Worm (Caenorhabditis elegans) whole organism, L4/young adult: ENCODE measurements around the gene mps-1.

Source experiments
- W03F9.2 ChIP-seq: fragments of 150-350 bp; optimal IDR thresholded peaks from 2 replicates; lab custom pipeline; 2014; ENCODE audit warnings: missing biosample characterization, missing genetic modification characterization
- dao-5 ChIP-seq: sonication (generic microtip); optimal IDR thresholded peaks from 2 replicates; lab custom pipeline; 2016; ENCODE audit warnings: missing genotype, missing genetic modification characterization, moderate library complexity, missing compliant biosample characterization
- him-1 ChIP-seq: sonication (generic microtip); optimal IDR thresholded peaks from 2 replicates; lab custom pipeline; 2016; ENCODE audit warnings: missing genotype, missing genetic modification reagents, missing genetic modification characterization, missing compliant biosample characterization

mps-1 gene

DNA sequence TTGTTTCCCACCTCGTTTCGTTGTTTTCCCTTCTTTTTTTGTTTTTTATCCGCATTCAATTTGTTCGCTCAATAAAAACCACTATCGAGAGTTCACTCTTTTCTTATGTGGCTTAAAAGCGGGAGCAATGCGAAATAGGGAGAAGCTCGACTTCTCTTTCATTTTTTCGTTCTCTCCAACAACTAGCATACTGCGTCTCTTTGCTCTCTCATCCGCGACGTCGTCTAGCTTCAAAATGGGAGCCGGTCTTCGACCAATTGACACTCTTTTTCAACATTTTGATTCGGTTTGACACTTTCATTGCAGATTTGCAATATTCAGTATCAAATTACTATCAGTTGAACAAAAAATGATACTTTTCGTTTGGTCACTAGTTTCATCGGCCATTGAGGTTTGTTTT is 20.2 kb downstream of the mps-1 start, which contains the start of gene bpl-1:
Gene bpl-1, plus strand, starts transcription at position 301 of the 400 bp plus-strand sequence.
- TF ChIP-seq him-1 (tag; lab: Kevin White, UChicago) (no peak), W03F9.2 (no peak), dao-5 (tag; lab: Kevin White, UChicago) (no peak)

DNA sequence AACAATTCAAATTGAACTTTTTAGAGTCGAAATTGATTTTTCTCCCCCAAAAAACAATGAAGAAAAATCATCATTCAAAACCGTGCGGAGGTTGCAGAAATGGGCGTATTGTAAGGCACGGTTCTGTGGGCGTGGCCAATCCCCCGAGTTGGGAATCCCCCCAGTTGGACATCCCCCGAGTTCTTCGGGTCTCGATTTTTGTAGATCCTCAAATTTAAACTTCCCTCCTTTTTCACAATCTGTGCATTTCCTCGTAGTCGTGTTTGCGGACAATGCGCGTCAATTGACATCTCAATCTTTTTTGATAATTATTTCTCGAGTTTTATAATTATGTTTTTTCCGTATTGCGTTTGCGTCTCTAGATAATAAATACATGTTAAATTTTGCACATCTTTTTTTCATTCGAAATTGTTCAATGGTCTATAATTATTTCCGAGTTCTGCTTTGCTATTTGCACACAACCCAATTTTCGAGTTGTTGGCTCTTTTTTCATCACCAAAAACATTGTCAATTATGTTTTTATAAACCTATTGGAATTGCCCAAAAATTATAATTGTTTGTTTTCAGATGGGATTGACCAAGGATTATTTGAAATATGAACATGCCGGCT is 24.3 kb downstream of the mps-1 start, which contains the start of gene F13H8.2:
Gene F13H8.2, plus strand, starts transcription at position 560 of the 610 bp plus-strand sequence.
- TF ChIP-seq W03F9.2 (peak; percentile 29), dao-5 (tag; lab: Kevin White, UChicago) (no peak), him-1 (tag; lab: Kevin White, UChicago) (no peak)

DNA sequence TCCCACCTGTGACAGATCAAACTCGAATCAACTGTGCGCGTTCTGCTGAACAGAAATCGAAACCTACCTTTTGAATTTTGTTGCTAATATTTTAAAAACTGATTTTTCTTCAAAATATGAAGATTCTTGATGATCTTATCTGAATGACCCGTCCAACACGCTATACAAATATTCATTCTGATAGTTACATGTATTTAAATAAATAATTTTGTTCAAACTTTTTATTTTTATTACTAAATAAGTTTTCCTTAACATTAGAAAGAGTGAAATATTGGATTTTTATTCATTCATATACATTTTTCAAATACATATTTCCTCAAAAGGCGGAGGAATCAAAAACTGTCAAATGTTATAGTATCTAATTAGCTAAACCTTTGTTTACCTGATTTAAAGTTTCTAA is 26.2 kb downstream of the mps-1 start, which contains the start of gene F13H8.8:
Gene F13H8.8, minus strand, starts transcription at position 101 of the 400 bp plus-strand sequence.
- TF ChIP-seq W03F9.2 = no peak
- TF ChIP-seq dao-5 (tag; lab: Kevin White, UChicago) = no peak
- no peak for TF ChIP-seq him-1 (tag; lab: Kevin White, UChicago)

DNA sequence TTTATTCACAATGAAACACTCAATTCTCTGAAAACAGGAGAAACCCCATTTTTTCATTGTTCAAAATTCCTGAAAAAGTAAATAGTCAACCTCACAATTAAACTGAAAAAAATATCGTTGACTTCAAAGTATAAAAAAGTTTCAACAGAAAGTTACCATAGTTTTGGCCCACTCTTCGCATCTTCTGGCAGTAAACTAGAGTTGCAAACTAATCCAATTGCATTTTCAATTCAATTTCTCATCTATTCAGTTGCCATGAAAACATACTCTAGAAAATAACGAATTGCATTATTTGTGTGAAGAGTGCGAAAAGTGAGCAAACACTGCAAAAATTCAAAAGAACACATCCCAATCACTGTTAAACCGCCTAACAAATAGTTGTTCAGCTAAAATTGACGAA is 30.5 kb downstream of the mps-1 start, which contains the start of gene F13H8.3:
Gene F13H8.3, plus strand, starts transcription at position 301 of the 400 bp plus-strand sequence.
- no peak for TF ChIP-seq him-1 (tag; lab: Kevin White, UChicago)
- TF ChIP-seq dao-5 (tag; lab: Kevin White, UChicago) = no peak
- TF ChIP-seq W03F9.2 = no peak

DNA sequence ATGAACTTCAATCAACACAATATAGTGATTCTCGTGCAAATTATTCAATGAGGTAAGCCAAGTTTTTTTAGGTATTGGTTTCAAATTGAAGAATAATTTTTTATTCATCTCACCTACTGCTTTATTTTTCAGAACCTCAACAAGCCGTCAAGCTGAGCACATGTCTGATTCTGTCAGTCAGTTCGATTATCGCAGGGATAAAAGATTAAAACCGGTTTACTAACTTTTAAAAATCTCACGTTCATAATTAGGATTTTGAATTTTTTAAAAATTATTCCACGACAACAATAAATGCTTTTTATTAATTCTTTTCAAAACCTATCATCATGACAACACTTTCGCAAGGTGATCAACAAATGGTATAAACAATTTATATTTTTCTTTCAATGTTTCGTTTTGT is 31.9 kb downstream of the mps-1 start, which contains the start of gene F13H8.12:
Gene F13H8.12, plus strand, starts transcription at position 301 of the 400 bp plus-strand sequence.
- TF ChIP-seq W03F9.2 (no peak), him-1 (tag; lab: Kevin White, UChicago) (no peak)

DNA sequence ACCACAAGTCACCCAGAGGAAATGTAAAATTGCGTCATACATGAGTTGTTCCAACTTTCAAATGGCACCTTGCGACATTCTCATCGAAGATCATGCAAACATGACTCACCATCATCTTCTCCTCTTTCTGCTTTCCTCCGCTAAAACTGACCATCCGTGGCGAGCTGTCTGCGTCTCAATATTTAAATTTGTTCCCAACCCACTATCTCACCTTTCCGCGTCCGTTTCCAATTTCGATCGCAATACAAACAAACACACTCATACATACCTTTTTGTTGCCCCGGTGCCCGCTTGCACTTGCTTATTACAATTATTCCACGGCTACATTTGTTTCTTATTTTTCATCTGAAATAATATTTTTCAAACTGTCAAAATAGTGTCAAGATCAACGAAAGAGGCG is 33.5 kb downstream of the mps-1 start, which contains the start of gene nmgp-1:
Gene nmgp-1, plus strand, starts transcription at position 174 of the 400 bp plus-strand sequence.
- TF ChIP-seq him-1 (tag; lab: Kevin White, UChicago) (no peak), dao-5 (tag; lab: Kevin White, UChicago) (no peak), W03F9.2 (no peak)

DNA sequence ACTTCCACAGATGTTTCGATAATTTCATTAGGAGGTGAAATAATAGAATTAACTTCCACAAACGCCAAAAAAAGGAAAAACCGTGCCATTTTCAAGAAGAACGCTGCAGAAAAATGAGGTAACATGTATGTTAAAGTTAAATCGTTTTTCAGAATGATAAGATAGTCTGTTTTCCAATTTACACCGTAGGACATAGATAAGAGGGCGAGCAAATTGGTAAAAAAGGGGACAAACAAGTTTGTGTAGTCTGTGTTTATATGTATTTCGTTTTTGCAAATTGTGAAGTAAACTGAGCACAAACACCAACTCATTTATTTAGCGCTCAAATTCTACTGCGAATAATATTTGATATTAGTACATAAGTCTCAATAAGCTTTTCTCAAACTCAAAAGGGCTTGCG is 34.3 kb downstream of the mps-1 start, which contains the start of gene F13H8.11:
Gene F13H8.11, minus strand, starts transcription at position 155 of the 400 bp plus-strand sequence.
- no peak for TF ChIP-seq dao-5 (tag; lab: Kevin White, UChicago)
- no peak for TF ChIP-seq him-1 (tag; lab: Kevin White, UChicago)
- no peak for TF ChIP-seq W03F9.2

DNA sequence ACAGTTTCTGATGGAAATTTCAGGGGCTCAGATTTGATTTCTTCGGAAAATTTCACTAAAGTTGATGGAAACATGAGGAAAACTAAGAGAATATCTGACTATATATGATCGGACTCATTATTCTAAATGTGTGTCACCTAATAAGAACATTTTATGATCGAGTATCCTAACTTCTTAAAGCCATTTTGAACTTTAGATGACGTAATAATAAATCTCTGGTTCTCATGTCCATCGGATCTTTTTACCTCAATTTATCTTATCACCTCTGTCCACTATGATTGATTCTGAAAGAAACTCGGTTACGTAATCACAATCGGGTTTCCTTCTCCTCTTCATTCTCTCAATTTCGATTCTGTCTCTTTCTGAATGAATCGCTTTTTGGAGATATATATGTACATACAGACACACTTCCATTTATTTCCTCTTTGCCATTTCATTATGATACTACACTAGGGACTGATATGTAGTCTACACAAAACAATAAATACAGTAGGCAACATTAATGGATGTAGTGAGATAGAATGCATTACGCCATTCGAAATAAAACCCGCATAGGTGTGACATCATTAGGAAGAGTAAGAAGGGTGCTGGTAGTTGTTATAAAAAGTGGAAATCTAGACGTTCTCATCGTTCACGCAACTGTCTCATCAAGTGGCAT is 36.8 kb downstream of the mps-1 start:
- no peak for TF ChIP-seq him-1 (tag; lab: Kevin White, UChicago)
- no peak for TF ChIP-seq dao-5 (tag; lab: Kevin White, UChicago)
- TF ChIP-seq W03F9.2 = no peak

DNA sequence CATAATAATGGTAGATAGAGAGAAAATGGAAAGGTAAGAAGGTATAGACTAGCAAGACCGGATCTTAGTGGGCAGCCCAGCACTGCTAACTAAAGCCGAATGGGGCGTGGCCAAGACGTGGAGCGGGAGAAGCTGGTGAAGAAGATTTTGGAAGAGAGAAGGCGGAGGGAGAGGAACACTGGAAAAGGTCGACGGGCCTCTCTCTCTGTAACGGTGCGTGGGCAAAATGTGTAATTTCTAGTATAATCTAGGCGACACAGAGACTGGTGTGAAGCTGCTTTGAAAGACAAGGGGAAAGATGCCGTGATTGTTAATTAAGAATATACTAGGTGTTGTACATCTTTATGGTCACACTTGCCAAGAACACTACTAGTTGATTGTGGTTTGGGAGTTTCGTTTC is 38.1 kb downstream of the mps-1 start, which contains the start of gene F13H8.5:
Gene F13H8.5, minus strand, starts transcription at position 101 of the 400 bp plus-strand sequence.
- no peak for TF ChIP-seq him-1 (tag; lab: Kevin White, UChicago)
- TF ChIP-seq W03F9.2 = no peak
- TF ChIP-seq dao-5 (tag; lab: Kevin White, UChicago) = no peak

DNA sequence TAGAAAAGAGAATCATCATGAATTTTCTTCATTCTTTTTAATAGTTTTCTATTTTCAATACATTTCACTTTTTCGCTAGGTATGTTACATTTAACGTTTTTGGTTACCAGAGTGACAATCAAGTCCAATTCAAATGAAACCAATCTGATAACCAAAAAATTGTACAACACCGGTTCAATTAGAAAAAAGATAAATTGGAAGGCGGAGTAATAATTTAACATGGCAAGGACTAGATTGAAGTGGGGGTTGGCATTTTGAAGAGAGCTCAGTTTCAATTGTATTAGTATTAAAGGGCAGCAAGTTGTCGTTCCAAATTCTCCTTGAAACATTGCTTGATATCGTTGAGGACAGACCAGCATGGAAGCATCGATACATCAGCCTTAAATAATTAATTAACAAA is 41.5 kb downstream of the mps-1 start:
- no peak for TF ChIP-seq W03F9.2
- no peak for TF ChIP-seq dao-5 (tag; lab: Kevin White, UChicago)
- TF ChIP-seq him-1 (tag; lab: Kevin White, UChicago) = no peak

DNA sequence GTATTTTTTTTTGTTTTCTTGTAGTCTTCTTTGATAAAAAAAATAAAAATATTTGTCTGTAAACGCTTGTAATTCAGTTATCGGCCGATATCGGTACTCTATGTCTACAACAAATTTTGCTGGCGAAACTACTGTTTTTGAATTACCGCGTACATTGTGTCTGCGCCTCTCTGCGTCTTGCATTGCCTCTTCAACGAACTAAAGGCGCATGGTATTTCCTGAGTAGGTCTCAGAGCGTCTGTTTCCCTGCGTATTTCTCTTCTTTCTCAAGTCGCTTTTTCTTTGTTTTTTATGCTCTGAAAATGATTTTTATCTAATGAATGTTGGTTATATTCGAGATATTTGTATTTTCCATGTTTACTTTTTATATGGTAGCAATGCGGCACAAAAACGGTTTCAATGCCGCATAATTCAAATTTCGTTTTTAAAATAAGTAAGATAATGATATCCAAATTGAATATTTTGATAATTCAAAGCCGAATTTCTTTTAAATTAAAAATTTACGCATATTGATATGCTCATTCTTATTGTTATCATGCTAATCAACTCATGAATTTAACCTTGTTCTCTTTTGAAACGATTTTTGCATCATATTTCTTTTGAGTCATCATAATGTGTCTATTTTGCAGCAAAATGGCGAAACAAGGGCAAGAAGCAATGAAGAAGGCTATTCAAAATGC is 43.2 kb downstream of the mps-1 start, which contains the start of gene phb-2:
Gene phb-2, plus strand, starts transcription at position 630 of the 680 bp plus-strand sequence.
- TF ChIP-seq him-1 (tag; lab: Kevin White, UChicago) (no peak), W03F9.2 (peak; percentile 75)

DNA sequence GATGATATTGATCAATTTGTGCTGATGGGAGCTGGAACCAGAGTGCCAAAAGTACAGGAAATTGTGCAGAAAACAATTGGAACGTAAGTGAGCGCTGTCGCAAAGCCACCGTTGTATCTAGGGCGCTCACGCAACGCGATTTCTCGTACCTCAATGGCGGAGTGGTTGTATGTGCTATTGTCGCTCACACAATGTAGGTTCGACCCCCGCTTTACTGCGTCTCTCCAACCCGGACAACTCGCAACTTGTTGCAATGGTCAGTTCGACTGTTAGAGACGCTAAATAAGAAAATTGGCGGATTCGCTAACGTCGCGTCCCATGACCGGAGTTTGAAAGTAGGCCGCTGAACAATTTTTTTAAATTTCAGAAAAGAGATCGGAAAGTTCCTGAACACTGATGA is 45.7 kb downstream of the mps-1 start:
- no peak for TF ChIP-seq W03F9.2
- peak; percentile 23 for TF ChIP-seq dao-5 (tag; lab: Kevin White, UChicago)
- TF ChIP-seq him-1 (tag; lab: Kevin White, UChicago) = no peak

DNA sequence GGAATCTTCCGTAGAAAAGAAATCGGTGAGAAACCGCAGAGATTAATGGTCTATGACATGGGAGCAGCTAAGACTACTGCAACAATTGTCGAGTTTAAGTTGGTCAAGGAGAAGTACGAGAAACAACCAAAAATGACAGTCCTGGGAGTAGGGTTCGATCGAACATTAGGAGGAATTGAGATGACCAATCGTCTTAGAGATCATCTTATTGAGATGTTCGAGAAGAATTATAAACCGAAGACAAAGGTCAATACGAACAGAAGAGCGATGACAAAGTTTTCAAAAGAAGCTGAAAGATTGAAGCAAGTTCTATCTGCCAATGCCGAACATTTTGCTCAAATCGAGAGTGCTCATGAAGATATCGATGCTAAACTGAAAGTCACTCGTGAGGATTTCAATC is 46.1 kb downstream of the mps-1 start:
- TF ChIP-seq dao-5 (tag; lab: Kevin White, UChicago) = no peak
- no peak for TF ChIP-seq W03F9.2

DNA sequence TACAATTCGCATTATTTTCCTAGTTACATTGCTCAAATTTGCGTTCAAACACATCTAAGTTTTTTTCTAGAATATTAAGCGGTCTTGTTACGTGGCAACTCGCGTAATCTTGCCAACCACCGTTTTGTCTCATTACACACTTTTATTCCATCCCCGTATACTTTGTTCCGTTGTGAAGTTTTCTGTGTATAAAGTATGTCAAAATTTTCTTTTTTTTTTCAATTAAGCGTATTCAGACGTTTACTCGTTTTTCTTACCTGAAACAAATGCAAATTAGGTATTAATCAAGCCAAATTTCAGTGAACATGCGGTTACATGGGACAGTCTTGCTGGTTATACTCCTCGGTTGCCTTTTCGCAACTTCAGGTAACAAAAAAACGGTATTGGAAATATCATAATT is 47.1 kb downstream of the mps-1 start, which contains the start of gene T24H7.2:
Gene T24H7.2, plus strand, starts transcription at position 301 of the 400 bp plus-strand sequence.
- TF ChIP-seq W03F9.2 = no peak
- TF ChIP-seq him-1 (tag; lab: Kevin White, UChicago) = no peak
- no peak for TF ChIP-seq dao-5 (tag; lab: Kevin White, UChicago)
